Worm (Caenorhabditis elegans) whole organism, L1 larva: ENCODE measurements around the gene wrm-1.

Experiments
- C04F5.9 ChIP-seq: sonication (generic microtip); optimal IDR thresholded peaks from 2 replicates; lab custom pipeline; 2016; ENCODE audit warnings: missing genetic modification characterization, missing compliant biosample characterization
- C16A3.4 ChIP-seq: fragments of 150-350 bp; optimal IDR thresholded peaks from 2 replicates; lab custom pipeline; 2014; ENCODE audit warnings: missing biosample characterization, missing genetic modification characterization
- Y116A8C.19 ChIP-seq: sonication (generic microtip); optimal IDR thresholded peaks from 2 replicates; lab custom pipeline; 2016; ENCODE audit warnings: missing compliant biosample characterization, missing genetic modification characterization, borderline replicate concordance
- ceh-63 ChIP-seq: fragments of 200-800 bp; sonication (Bioruptor generic); optimal IDR thresholded peaks from 2 replicates; lab custom pipeline; 2018; ENCODE audit warnings: mild to moderate bottlenecking, missing genetic modification characterization, missing compliant biosample characterization
- ceh-82 ChIP-seq, 3 experiments: fragments of 150-350 bp in 1 of 3; sonication (generic microtip) in 2 of 3; optimal IDR thresholded peaks; 2 replicates each; lab custom pipeline; 2014 to 2017; ENCODE audit warnings: missing biosample characterization in 3 of 3, missing genetic modification characterization in 3 of 3
- ceh-88 ChIP-seq: fragments of 200-800 bp; sonication (Bioruptor generic); IDR thresholded peaks from 2 replicates; pipeline ENCODE4 v1.3.6; 2022; ENCODE audit warnings: missing genetic modification characterization, missing compliant biosample characterization
- dpl-1 ChIP-seq, 3 experiments: fragments of 150-350 bp in 2 of 3; sonication (generic microtip) in 1 of 3; optimal IDR thresholded peaks; 2 replicates each; lab custom pipeline; 2014 to 2017; ENCODE audit warnings: missing biosample characterization in 3 of 3, missing genetic modification characterization in 3 of 3, missing genetic modification reagents in 3 of 3
- dsc-1 ChIP-seq: sonication (generic microtip); optimal IDR thresholded peaks from 2 replicates; lab custom pipeline; 2016; ENCODE audit warnings: mild to moderate bottlenecking, missing genetic modification characterization, missing compliant biosample characterization
- efl-1 ChIP-seq, 4 experiments: fragments of 150-350 bp; optimal IDR thresholded peaks in 3 of 4; peaks in 1 of 4; 1 replicate in 1 of 4; 2 replicates in 3 of 4; lab custom pipeline; 2014; ENCODE audit warnings: missing biosample characterization in 2 of 4, missing genetic modification characterization in 2 of 4, missing genetic modification reagents in 2 of 4
- egl-13 ChIP-seq: sonication (generic microtip); optimal IDR thresholded peaks from 2 replicates; lab custom pipeline; 2016; ENCODE audit warnings: missing genotype, missing genetic modification reagents, missing genetic modification characterization, missing compliant biosample characterization
- egl-27 ChIP-seq, 2 experiments: fragments of 150-350 bp in 1 of 2; sonication (generic microtip); optimal IDR thresholded peaks; 3 replicates each; lab custom pipeline; 2017 to 2018; ENCODE audit warnings: missing biosample characterization in 2 of 2, missing genetic modification characterization in 2 of 2, missing genetic modification reagents in 2 of 2
- elt-2 ChIP-seq: sonication (generic microtip); optimal IDR thresholded peaks from 2 replicates; lab custom pipeline; 2016; ENCODE audit warnings: missing genetic modification characterization, mild to moderate bottlenecking, inconsistent platforms, missing compliant biosample characterization, missing genetic modification reagents
- fkh-10 ChIP-seq: sonication (generic microtip); optimal IDR thresholded peaks from 2 replicates; lab custom pipeline; 2017; ENCODE audit warnings: missing biosample characterization, missing genetic modification reagents, missing genetic modification characterization
- fkh-8 ChIP-seq: sonication (generic microtip); optimal IDR thresholded peaks from 2 replicates; lab custom pipeline; 2016; ENCODE audit warnings: mild to moderate bottlenecking, missing genetic modification characterization, missing compliant biosample characterization
- fos-1 ChIP-seq: fragments of 150-350 bp; optimal IDR thresholded peaks from 2 replicates; lab custom pipeline; 2014; ENCODE audit warnings: missing biosample characterization, missing genetic modification characterization
- irx-1 ChIP-seq: sonication (generic microtip); optimal IDR thresholded peaks from 2 replicates; lab custom pipeline; 2016; ENCODE audit warnings: missing genetic modification characterization, missing compliant biosample characterization
- isw-1 ChIP-seq: fragments of 200-800 bp; sonication (Bioruptor generic); IDR thresholded peaks from 2 replicates; pipeline ENCODE4 v1.3.6; 2022; ENCODE audit warnings: missing genetic modification characterization, missing compliant biosample characterization
- lin-13 ChIP-seq: fragments of 150-350 bp; optimal IDR thresholded peaks from 2 replicates; lab custom pipeline; 2014; ENCODE audit warnings: missing biosample characterization, missing genetic modification reagents, missing genetic modification characterization
- lin-14 ChIP-seq: fragments of 200-800 bp; sonication (Bioruptor generic); optimal IDR thresholded peaks from 2 replicates; lab custom pipeline; 2018; ENCODE audit warnings: mild to moderate bottlenecking, missing genetic modification characterization, moderate library complexity, missing compliant biosample characterization
- lin-15B ChIP-seq: fragments of 150-350 bp; sonication (generic microtip); optimal IDR thresholded peaks from 3 replicates; lab custom pipeline; 2014; ENCODE audit warnings: missing biosample characterization, missing genetic modification characterization
- lir-3 ChIP-seq: sonication (generic microtip); optimal IDR thresholded peaks from 2 replicates; lab custom pipeline; 2016; ENCODE audit warnings: mild to moderate bottlenecking, missing genetic modification characterization, moderate library complexity, missing compliant biosample characterization; ENCODE audit not compliant: poor library complexity
- lsy-2 ChIP-seq, 2 experiments: fragments of 150-350 bp; optimal IDR thresholded peaks; 2 replicates each; lab custom pipeline; 2014; ENCODE audit warnings: missing biosample characterization in 2 of 2, missing genetic modification characterization in 2 of 2
- mab-9 ChIP-seq: fragments of 200-800 bp; sonication (Bioruptor generic); IDR thresholded peaks from 2 replicates; pipeline ENCODE4 v1.3.6; 2022; ENCODE audit warnings: missing genetic modification reagents, missing genetic modification characterization, missing compliant biosample characterization
- mef-2 ChIP-seq: fragments of 150-350 bp; optimal IDR thresholded peaks from 2 replicates; lab custom pipeline; 2014; ENCODE audit warnings: missing biosample characterization, missing genetic modification characterization
- mep-1 ChIP-seq: fragments of 150-350 bp; optimal IDR thresholded peaks from 2 replicates; lab custom pipeline; 2014; ENCODE audit warnings: missing biosample characterization, missing genetic modification characterization
- nhr-11 ChIP-seq: fragments of 150-350 bp; optimal IDR thresholded peaks from 2 replicates; lab custom pipeline; 2014; ENCODE audit warnings: missing biosample characterization, missing genetic modification characterization
- nhr-19 ChIP-seq: fragments of 200-800 bp; sonication (Bioruptor generic); conservative IDR thresholded peaks from 2 replicates; pipeline ENCODE4 v1.3.6; 2022; ENCODE audit warnings: missing genetic modification characterization, missing compliant biosample characterization
- nhr-20 ChIP-seq: sonication (generic microtip); optimal IDR thresholded peaks from 2 replicates; lab custom pipeline; 2016; ENCODE audit warnings: mild to moderate bottlenecking, missing genetic modification characterization, missing compliant biosample characterization
- nhr-237 ChIP-seq: fragments of 150-350 bp; optimal IDR thresholded peaks from 2 replicates; lab custom pipeline; 2014; ENCODE audit warnings: missing biosample characterization, missing genetic modification characterization
- nhr-28 ChIP-seq: fragments of 150-350 bp; optimal IDR thresholded peaks from 2 replicates; lab custom pipeline; 2014; ENCODE audit warnings: missing biosample characterization, missing genetic modification characterization
- nhr-47 ChIP-seq: sonication (generic microtip); optimal IDR thresholded peaks from 2 replicates; lab custom pipeline; 2016; ENCODE audit warnings: mild to moderate bottlenecking, missing genetic modification characterization, moderate library complexity, missing compliant biosample characterization
- nhr-71 ChIP-seq: sonication (generic microtip); optimal IDR thresholded peaks from 2 replicates; lab custom pipeline; 2016; ENCODE audit warnings: mild to moderate bottlenecking, missing genetic modification characterization, moderate library complexity, missing compliant biosample characterization
- nhr-77 ChIP-seq: fragments of 150-350 bp; optimal IDR thresholded peaks from 2 replicates; lab custom pipeline; 2014; ENCODE audit warnings: missing biosample characterization, missing genetic modification characterization
- pax-3 ChIP-seq: fragments of 200-800 bp; sonication (Bioruptor generic); optimal IDR thresholded peaks from 2 replicates; lab custom pipeline; 2018; ENCODE audit warnings: mild to moderate bottlenecking, missing genetic modification characterization, moderate library complexity, missing compliant biosample characterization
- snpc-4 ChIP-seq: fragments of 150-350 bp; optimal IDR thresholded peaks from 2 replicates; lab custom pipeline; 2014; ENCODE audit warnings: missing biosample characterization, missing genetic modification characterization
- snu-23 ChIP-seq: sonication (generic microtip); optimal IDR thresholded peaks from 2 replicates; lab custom pipeline; 2016; ENCODE audit warnings: missing genetic modification characterization, missing compliant biosample characterization
- sox-4 ChIP-seq: sonication (generic microtip); optimal IDR thresholded peaks from 2 replicates; lab custom pipeline; 2016; ENCODE audit warnings: missing genetic modification characterization, missing compliant biosample characterization
- swsn-7 ChIP-seq: sonication (generic microtip); optimal IDR thresholded peaks from 2 replicates; lab custom pipeline; 2016; ENCODE audit warnings: missing genetic modification characterization, missing compliant biosample characterization
- tbx-2 ChIP-seq: sonication (generic microtip); optimal IDR thresholded peaks from 2 replicates; lab custom pipeline; 2016; ENCODE audit warnings: missing genetic modification characterization, missing compliant biosample characterization
- tlp-1 ChIP-seq: fragments of 150-350 bp; optimal IDR thresholded peaks from 2 replicates; lab custom pipeline; 2014; ENCODE audit warnings: missing biosample characterization, missing genetic modification characterization
- unc-62 ChIP-seq: fragments of 150-350 bp; optimal IDR thresholded peaks from 2 replicates; lab custom pipeline; 2014; ENCODE audit warnings: missing biosample characterization, missing genetic modification reagents, missing genetic modification characterization
- unc-86 ChIP-seq: sonication (generic microtip); optimal IDR thresholded peaks from 2 replicates; lab custom pipeline; 2016; ENCODE audit warnings: missing genetic modification characterization, missing compliant biosample characterization
- zag-1 ChIP-seq: fragments of 150-350 bp; optimal IDR thresholded peaks from 2 replicates; lab custom pipeline; 2014; ENCODE audit warnings: missing biosample characterization, missing genetic modification characterization
- ztf-4 ChIP-seq: fragments of 150-350 bp; optimal IDR thresholded peaks from 2 replicates; lab custom pipeline; 2014; ENCODE audit warnings: missing biosample characterization, missing genetic modification characterization

Gene wrm-1

DNA sequence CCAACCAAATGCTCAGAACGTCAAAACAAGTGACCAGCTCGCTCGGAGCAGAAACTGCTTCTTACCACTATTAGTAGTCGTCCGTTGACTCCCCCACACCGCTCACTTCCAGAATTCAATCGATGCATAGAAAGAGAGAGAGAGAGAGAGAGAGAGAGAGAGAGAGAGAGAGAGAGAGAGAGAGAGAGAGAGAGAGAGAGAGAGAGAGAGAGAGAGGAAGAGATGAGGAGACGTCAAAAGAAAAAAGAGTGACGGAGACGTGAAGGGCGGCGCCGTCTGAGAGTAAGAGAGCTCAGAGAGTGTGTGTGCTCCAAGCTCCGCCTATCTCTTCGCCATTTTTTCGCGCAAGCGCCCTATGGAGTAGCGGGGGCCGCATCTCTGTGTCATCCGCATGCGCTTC is 32.6 kb downstream of the wrm-1 start, which contains the start of gene ida-1 (continued):
- TF ChIP-seq fkh-10 (peak; percentile 42), C16A3.4 (tag; lab: Kevin White, UChicago) (no peak)
- TF ChIP-seq, all 84 proteins: peak for 19

DNA sequence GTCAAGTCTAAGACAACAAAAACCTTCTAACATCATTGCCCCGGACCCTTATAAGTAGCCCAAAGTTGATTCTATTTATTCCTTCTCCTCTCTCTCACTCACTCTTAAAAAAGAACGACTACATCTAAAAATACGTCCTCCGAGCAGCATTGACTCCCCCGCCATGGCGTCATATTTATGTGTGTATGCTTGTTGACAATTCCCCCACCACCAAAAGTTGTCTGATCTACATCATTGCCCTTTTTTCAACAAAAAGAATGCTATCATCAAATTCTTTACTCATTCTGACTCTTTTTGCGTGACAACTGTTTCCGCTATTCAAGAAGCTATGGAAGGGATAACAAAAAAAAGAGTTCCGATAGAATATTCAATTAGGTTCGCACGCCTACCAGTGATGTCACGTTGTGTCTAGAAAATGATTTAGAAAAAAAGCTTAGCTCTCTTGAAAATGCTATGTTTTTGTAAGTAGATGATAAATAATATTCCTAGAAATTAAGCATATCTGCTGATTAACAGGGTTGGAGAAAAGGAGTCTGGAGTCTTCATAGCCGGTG is 34.9 kb downstream of the wrm-1 start:
- peak; percentile 2 for TF ChIP-seq nhr-47
- TF ChIP-seq fkh-10 = peak; percentile 49
- TF ChIP-seq sox-4 = peak; percentile 6
- TF ChIP-seq unc-86 (tag; lab: Kevin White, UChicago) = peak; percentile 74
- TF ChIP-seq nhr-77 (tag; lab: Kevin White, UChicago) = no peak
- TF ChIP-seq nhr-71 = peak; percentile 45
- no peak for TF ChIP-seq elt-2
- TF ChIP-seq ceh-82 (tag; optimal IDR thresholded peaks at IDR 0.05; lab: Kevin White, UChicago) = no peak
- peak in 1 of 2 experiments; percentile 21 for TF ChIP-seq lsy-2 (tag; optimal IDR thresholded peaks at IDR 0.05; lab: Kevin White, UChicago)
- peak; percentile 21 for TF ChIP-seq mef-2 (tag; lab: Kevin White, UChicago)
- TF ChIP-seq nhr-28 (tag; lab: Kevin White, UChicago) = no peak
- peak; percentile 66 for TF ChIP-seq fkh-8 (tag; lab: Kevin White, UChicago)
- no peak for TF ChIP-seq Y116A8C.19 (tag; lab: Kevin White, UChicago)
- no peak for TF ChIP-seq lir-3 (tag; lab: Kevin White, UChicago)
- TF ChIP-seq lin-15B (tag; lab: Kevin White, UChicago) = no peak
- TF ChIP-seq lin-14 (GFP tag; lab: Kevin White, UChicago) = peak; percentile 69

DNA sequence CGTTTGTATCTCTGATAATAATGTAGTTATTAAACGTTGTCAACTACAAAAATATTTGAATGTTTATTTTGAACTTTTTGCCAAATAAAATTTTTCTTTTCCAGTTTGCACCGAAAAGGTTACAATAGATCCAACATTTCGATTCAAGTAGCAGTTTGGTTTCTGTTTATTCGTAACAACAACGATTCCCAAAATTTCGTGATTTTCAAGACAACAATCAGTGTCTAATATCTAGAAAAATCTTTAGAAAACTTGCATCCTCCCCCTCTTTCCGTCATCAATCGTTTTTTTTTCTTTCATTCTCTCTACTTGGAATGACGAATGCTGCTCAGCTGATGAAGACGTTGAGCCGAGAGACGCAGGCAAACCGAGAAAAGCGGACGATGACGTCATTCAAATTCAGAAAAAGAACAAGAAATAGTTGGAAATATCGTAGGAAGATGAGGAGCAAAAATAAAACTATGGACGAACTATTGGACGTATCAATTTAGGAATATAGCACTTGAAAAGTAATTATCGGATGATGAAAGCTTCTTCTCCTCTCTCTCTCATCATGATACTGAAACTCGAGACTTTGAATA is 36.0 kb downstream of the wrm-1 start:
- peak; percentile 40 for TF ChIP-seq nhr-11
- TF ChIP-seq tlp-1 (tag; lab: Kevin White, UChicago) = no peak
- peak; percentile 57 for TF ChIP-seq ceh-63
- peak; percentile 77 for TF ChIP-seq swsn-7 (tag; lab: Kevin White, UChicago)
- TF ChIP-seq nhr-47 = peak; percentile 82
- TF ChIP-seq unc-86 (tag; lab: Kevin White, UChicago) = peak; percentile 81
- TF ChIP-seq unc-62 (GFP tag; lab: Kevin White, UChicago) = no peak
- TF ChIP-seq fos-1 (tag; lab: Kevin White, UChicago) = peak; percentile 57
- peak; percentile 62 for TF ChIP-seq mep-1 (tag; lab: Kevin White, UChicago)
- TF ChIP-seq nhr-71 = peak; percentile 91
- TF ChIP-seq snpc-4 (tag; lab: Kevin White, UChicago) = no peak
- peak; percentile 49 for TF ChIP-seq tbx-2 (tag; lab: Kevin White, UChicago)
- peak; percentile 63 for TF ChIP-seq pax-3 (tag; lab: Kevin White, UChicago)
- TF ChIP-seq C04F5.9 = no peak
- TF ChIP-seq irx-1 (tag; lab: Kevin White, UChicago) = peak; percentile 52
- TF ChIP-seq fkh-10 = peak; percentile 74
- no peak for TF ChIP-seq nhr-28 (tag; lab: Kevin White, UChicago)
- TF ChIP-seq dsc-1 (tag; lab: Kevin White, UChicago) = peak; percentile 74
- no peak for TF ChIP-seq Y116A8C.19 (tag; lab: Kevin White, UChicago)
- TF ChIP-seq lin-15B (tag; lab: Kevin White, UChicago) = no peak
- peak; percentile 72 for TF ChIP-seq sox-4
- TF ChIP-seq ceh-82 (tag; optimal IDR thresholded peaks at IDR 0.05; lab: Kevin White, UChicago) = peak; percentile 24 to 43 (median 24)
- peak in 1 of 3 experiments; percentile 35 for TF ChIP-seq dpl-1 (GFP tag; optimal IDR thresholded peaks at IDR 0.05; lab: Kevin White, UChicago)
- TF ChIP-seq ztf-4 (tag; lab: Kevin White, UChicago) = peak; percentile 65
- TF ChIP-seq snu-23 = peak; percentile 27
- peak; percentile 94 for TF ChIP-seq lin-14 (GFP tag; lab: Kevin White, UChicago)
- no peak for TF ChIP-seq nhr-237
- TF ChIP-seq lsy-2 (tag; optimal IDR thresholded peaks at IDR 0.05; lab: Kevin White, UChicago) = peak; percentile 51 to 71
- TF ChIP-seq egl-13 (tag; lab: Kevin White, UChicago) = peak; percentile 78
- peak; percentile 42 for TF ChIP-seq lin-13 (GFP tag; lab: Kevin White, UChicago)
- TF ChIP-seq C16A3.4 (tag; lab: Kevin White, UChicago) = peak; percentile 10
- no peak for TF ChIP-seq zag-1 (tag; lab: Kevin White, UChicago)
- 0 out of 2 replicates have a peak, but pooled peaks have one; percentile 7 for TF ChIP-seq ceh-88 (GFP tag; lab: Robert Waterston, UW)
- peak in 1 of 2 experiments; percentile 37 for TF ChIP-seq egl-27 (tag; optimal IDR thresholded peaks at IDR 0.05; lab: Kevin White, UChicago)
- peak; percentile 19; the same call in 1 of the 2 replicates for TF ChIP-seq isw-1
- peak; percentile 37 for TF ChIP-seq nhr-20
- TF ChIP-seq efl-1 (optimal IDR thresholded peaks at IDR 0.05; lab: Kevin White, UChicago) = peak; percentile 23 to 33
- peak in 1 of 2 experiments; percentile 19 for TF ChIP-seq efl-1 (GFP tag; optimal IDR thresholded peaks at IDR 0.05 in 1 of 2; lab: Kevin White, UChicago)
- TF ChIP-seq lir-3 (tag; lab: Kevin White, UChicago) = peak; percentile 29
- peak; percentile 25; the same call in 1 of the 2 replicates for TF ChIP-seq nhr-19 (GFP tag; lab: Robert Waterston, UW)
- TF ChIP-seq mab-9 (GFP tag; lab: Robert Waterston, UW) = peak; percentile 50; the same call in 1 of the 2 replicates
